Worm (Caenorhabditis elegans) whole organism, late embryonic: Measurements from ENCODE around the gene ZK662.2.
A peak's percentile ranks its signal among the peaks of the same experiment; 100 is the strongest.

Experiments used
- C08G9.2 ChIP-seq: sonication (generic microtip); optimal IDR thresholded peaks from 2 replicates; lab custom pipeline; 2016; ENCODE audit warnings: mild to moderate bottlenecking, missing genetic modification characterization, moderate library complexity, missing compliant biosample characterization
- C38D4.7 ChIP-seq: fragments of 200-800 bp; sonication (Bioruptor generic); optimal IDR thresholded peaks from 2 replicates; lab custom pipeline; 2018; ENCODE audit warnings: mild to moderate bottlenecking, missing genetic modification characterization, moderate library complexity, missing compliant biosample characterization
- K02D7.2 ChIP-seq: sonication (generic microtip); optimal IDR thresholded peaks from 2 replicates; lab custom pipeline; 2017; ENCODE audit warnings: mild to moderate bottlenecking, missing genetic modification characterization, missing compliant biosample characterization
- K09A11.1 ChIP-seq: sonication (generic microtip); optimal IDR thresholded peaks from 2 replicates; lab custom pipeline; 2017; ENCODE audit warnings: antibody characterized with exemption, mild to moderate bottlenecking, missing genetic modification characterization, missing compliant biosample characterization; ENCODE audit not compliant: insufficient read depth
- Y22D7AL.16 ChIP-seq: sonication (generic microtip); optimal IDR thresholded peaks from 2 replicates; lab custom pipeline; 2016; ENCODE audit warnings: missing genetic modification characterization, missing compliant biosample characterization
- ama-1 ChIP-seq: fragments of 150-350 bp; optimal IDR thresholded peaks from 2 replicates; lab custom pipeline; 2014
- ceh-14 ChIP-seq: sonication (generic microtip); optimal IDR thresholded peaks from 2 replicates; lab custom pipeline; 2016; ENCODE audit warnings: missing genotype, missing genetic modification characterization, missing compliant biosample characterization
- ceh-18 ChIP-seq: sonication (generic microtip); optimal IDR thresholded peaks from 2 replicates; lab custom pipeline; 2016; ENCODE audit warnings: missing genetic modification characterization, missing compliant biosample characterization
- ceh-19 ChIP-seq: fragments of 200-800 bp; sonication (Bioruptor generic); optimal IDR thresholded peaks from 2 replicates; lab custom pipeline; 2018; ENCODE audit warnings: mild to moderate bottlenecking, missing genetic modification characterization, missing compliant biosample characterization
- ceh-2 ChIP-seq: sonication (generic microtip); optimal IDR thresholded peaks from 2 replicates; lab custom pipeline; 2016; ENCODE audit warnings: missing genotype, missing genetic modification characterization, missing compliant biosample characterization
- ceh-30 ChIP-seq: fragments of 150-350 bp; optimal IDR thresholded peaks from 2 replicates; lab custom pipeline; 2014; ENCODE audit warnings: missing biosample characterization, missing genetic modification characterization
- ceh-31 ChIP-seq: sonication (generic microtip); optimal IDR thresholded peaks from 2 replicates; lab custom pipeline; 2016; ENCODE audit warnings: missing genetic modification characterization, missing compliant biosample characterization
- ceh-45 ChIP-seq: fragments of 200-800 bp; sonication (Bioruptor generic); IDR thresholded peaks from 2 replicates; pipeline ENCODE4 v1.3.6; 2022; ENCODE audit warnings: missing genetic modification reagents, missing genetic modification characterization, missing compliant biosample characterization
- ceh-48 ChIP-seq: sonication (generic microtip); optimal IDR thresholded peaks from 2 replicates; lab custom pipeline; 2016; ENCODE audit warnings: missing genetic modification characterization, inconsistent platforms, missing compliant biosample characterization
- ceh-6 ChIP-seq: fragments of 200-800 bp; sonication (Bioruptor generic); optimal IDR thresholded peaks from 2 replicates; lab custom pipeline; 2018; ENCODE audit warnings: mild to moderate bottlenecking, missing genetic modification characterization, missing compliant biosample characterization
- ceh-9 ChIP-seq: sonication (generic microtip); optimal IDR thresholded peaks from 2 replicates; lab custom pipeline; 2016; ENCODE audit warnings: mild to moderate bottlenecking, missing genetic modification characterization, inconsistent platforms, missing compliant biosample characterization
- che-1 ChIP-seq: sonication (generic microtip); optimal IDR thresholded peaks from 2 replicates; lab custom pipeline; 2016; ENCODE audit warnings: mild to moderate bottlenecking, missing genetic modification characterization, missing compliant biosample characterization
- elt-2 ChIP-seq: sonication (generic microtip); optimal IDR thresholded peaks from 2 replicates; lab custom pipeline; 2016; ENCODE audit warnings: missing genetic modification reagents, missing genetic modification characterization, missing compliant biosample characterization
- eyg-1 ChIP-seq: sonication (generic microtip); optimal IDR thresholded peaks from 2 replicates; lab custom pipeline; 2016; ENCODE audit warnings: missing genotype, missing genetic modification characterization, missing compliant biosample characterization
- fax-1 ChIP-seq: sonication (generic microtip); optimal IDR thresholded peaks from 2 replicates; lab custom pipeline; 2016; ENCODE audit warnings: missing genotype, missing genetic modification characterization, missing compliant biosample characterization
- fkh-10 ChIP-seq: fragments of 150-350 bp; optimal IDR thresholded peaks from 2 replicates; lab custom pipeline; 2014; ENCODE audit warnings: missing biosample characterization, missing genetic modification reagents, missing genetic modification characterization
- gmeb-2 ChIP-seq: sonication (generic microtip); optimal IDR thresholded peaks from 2 replicates; lab custom pipeline; 2016; ENCODE audit warnings: missing genetic modification characterization, inconsistent platforms, missing compliant biosample characterization
- hlh-13 ChIP-seq: fragments of 200-800 bp; sonication (Bioruptor generic); optimal IDR thresholded peaks from 2 replicates; lab custom pipeline; 2018; ENCODE audit warnings: mild to moderate bottlenecking, missing genetic modification characterization, missing compliant biosample characterization
- hlh-15 ChIP-seq: sonication (generic microtip); optimal IDR thresholded peaks from 2 replicates; lab custom pipeline; 2016; ENCODE audit warnings: missing genetic modification characterization, missing compliant biosample characterization
- hlh-6 ChIP-seq: sonication (generic microtip); optimal IDR thresholded peaks from 2 replicates; lab custom pipeline; 2016; ENCODE audit warnings: missing genotype, missing genetic modification characterization, missing compliant biosample characterization
- hlh-8 ChIP-seq: sonication (generic microtip); optimal IDR thresholded peaks from 2 replicates; lab custom pipeline; 2016; ENCODE audit warnings: missing genotype, missing genetic modification characterization, missing compliant biosample characterization
- lim-6 ChIP-seq: sonication (generic microtip); optimal IDR thresholded peaks from 2 replicates; lab custom pipeline; 2016; ENCODE audit warnings: missing genetic modification characterization, missing compliant biosample characterization
- lin-11 ChIP-seq: fragments of 200-800 bp; sonication (Bioruptor generic); optimal IDR thresholded peaks from 2 replicates; lab custom pipeline; 2018; ENCODE audit warnings: mild to moderate bottlenecking, missing genetic modification characterization, missing compliant biosample characterization
- mec-3 ChIP-seq: sonication (generic microtip); optimal IDR thresholded peaks from 2 replicates; lab custom pipeline; 2016; ENCODE audit warnings: borderline replicate concordance, missing genetic modification characterization, missing compliant biosample characterization
- nfya-1 ChIP-seq: sonication (generic microtip); optimal IDR thresholded peaks from 2 replicates; lab custom pipeline; 2017; ENCODE audit warnings: missing genetic modification characterization, mild to moderate bottlenecking, missing compliant biosample characterization, antibody characterized with exemption, moderate library complexity
- npax-4 ChIP-seq: sonication (generic microtip); optimal IDR thresholded peaks from 2 replicates; lab custom pipeline; 2016; ENCODE audit warnings: missing genetic modification characterization, missing compliant biosample characterization
- pag-3 ChIP-seq: sonication (generic microtip); optimal IDR thresholded peaks from 2 replicates; lab custom pipeline; 2016; ENCODE audit warnings: missing compliant biosample characterization, missing genetic modification characterization, borderline replicate concordance
- pat-9 ChIP-seq: fragments of 200-800 bp; sonication (Bioruptor generic); optimal IDR thresholded peaks from 2 replicates; lab custom pipeline; 2018; ENCODE audit warnings: mild to moderate bottlenecking, missing genetic modification characterization, moderate library complexity, missing compliant biosample characterization
- pha-2 ChIP-seq: sonication (generic microtip); optimal IDR thresholded peaks from 2 replicates; lab custom pipeline; 2017; ENCODE audit warnings: mild to moderate bottlenecking, missing genetic modification characterization, missing compliant biosample characterization
- pha-4 ChIP-seq: fragments of 150-350 bp; optimal IDR thresholded peaks from 2 replicates; lab custom pipeline; 2018; ENCODE audit warnings: missing biosample characterization, missing genetic modification reagents, missing genetic modification characterization
- ref-2 ChIP-seq: sonication (generic microtip); optimal IDR thresholded peaks from 2 replicates; lab custom pipeline; 2016; ENCODE audit warnings: missing genetic modification characterization, missing compliant biosample characterization
- rnt-1 ChIP-seq: sonication (generic microtip); optimal IDR thresholded peaks from 2 replicates; lab custom pipeline; 2016; ENCODE audit warnings: missing genetic modification characterization, missing compliant biosample characterization
- sdc-2 ChIP-seq: sonication (generic microtip); optimal IDR thresholded peaks from 2 replicates; lab custom pipeline; 2016; ENCODE audit warnings: missing genotype, missing genetic modification characterization, missing compliant biosample characterization
- sox-2 ChIP-seq: fragments of 200-800 bp; sonication (Bioruptor generic); IDR thresholded peaks from 2 replicates; pipeline ENCODE4 v1.3.6; 2022; ENCODE audit warnings: missing genetic modification reagents, missing genetic modification characterization, missing compliant biosample characterization
- sox-4 ChIP-seq: sonication (generic microtip); optimal IDR thresholded peaks from 2 replicates; lab custom pipeline; 2017; ENCODE audit warnings: mild to moderate bottlenecking, missing genetic modification characterization, inconsistent platforms, missing compliant biosample characterization
- syd-9 ChIP-seq: sonication (generic microtip); optimal IDR thresholded peaks from 2 replicates; lab custom pipeline; 2016; ENCODE audit warnings: mild to moderate bottlenecking, missing genetic modification characterization, moderate library complexity, missing compliant biosample characterization
- tbx-2 ChIP-seq: sonication (generic microtip); optimal IDR thresholded peaks from 2 replicates; lab custom pipeline; 2016; ENCODE audit warnings: missing genetic modification characterization, missing compliant biosample characterization
- tbx-7 ChIP-seq: sonication (generic microtip); optimal IDR thresholded peaks from 2 replicates; lab custom pipeline; 2016; ENCODE audit warnings: missing genotype, missing genetic modification characterization, missing compliant biosample characterization
- ttx-3 ChIP-seq: sonication (generic microtip); optimal IDR thresholded peaks from 2 replicates; lab custom pipeline; 2016; ENCODE audit warnings: missing genetic modification reagents, missing genetic modification characterization, missing compliant biosample characterization
- unc-3 ChIP-seq, 2 experiments: fragments of 200-800 bp in 1 of 2; sonication (Bioruptor generic) in 1 of 2; sonication (generic microtip) in 1 of 2; conservative IDR thresholded peaks in 1 of 2; optimal IDR thresholded peaks in 1 of 2; 2 replicates each; pipeline versions ENCODE4 v1.3.6 to Lab custom; 2016 to 2022; ENCODE audit warnings: missing compliant biosample characterization in 2 of 2, missing genetic modification characterization in 2 of 2, missing genetic modification reagents in 1 of 2
- unc-42 ChIP-seq: sonication (generic microtip); optimal IDR thresholded peaks from 2 replicates; lab custom pipeline; 2016; ENCODE audit warnings: missing genotype, missing genetic modification characterization, missing compliant biosample characterization
- unc-55 ChIP-seq: sonication (generic microtip); optimal IDR thresholded peaks from 2 replicates; lab custom pipeline; 2017; ENCODE audit warnings: missing biosample characterization, missing genetic modification reagents, missing genetic modification characterization
- unc-86 ChIP-seq: sonication (generic microtip); optimal IDR thresholded peaks from 2 replicates; lab custom pipeline; 2016; ENCODE audit warnings: missing genetic modification characterization, missing compliant biosample characterization
- zip-5 ChIP-seq: sonication (generic microtip); optimal IDR thresholded peaks from 2 replicates; lab custom pipeline; 2016; ENCODE audit warnings: missing genetic modification characterization, missing compliant biosample characterization
- ztf-16 ChIP-seq: sonication (generic microtip); optimal IDR thresholded peaks from 2 replicates; lab custom pipeline; 2017; ENCODE audit warnings: missing genetic modification characterization, missing compliant biosample characterization

The ZK662.2 gene

DNA sequence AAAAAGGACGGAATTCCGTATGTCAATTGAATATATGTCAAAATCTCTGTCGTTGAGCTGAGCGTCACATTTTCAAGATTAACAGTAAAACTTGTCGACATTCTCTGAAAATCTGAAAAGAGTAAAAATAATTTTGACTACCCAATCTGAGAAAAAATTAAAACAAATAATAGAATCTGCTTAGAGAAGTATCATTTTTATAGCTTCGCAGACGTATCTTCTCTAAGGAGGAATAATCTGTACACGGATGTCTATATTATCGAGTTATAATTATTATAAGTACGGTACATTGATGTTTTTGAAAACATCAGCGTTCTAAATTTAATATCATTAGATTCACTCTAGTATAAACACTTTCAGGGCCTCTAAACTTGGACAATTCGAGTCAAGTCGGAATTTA, 44.0 kb downstream of the ZK662.2 start, which contains the start of gene srg-64:
Gene srg-64 (minus strand): TSS at position 101 of the 400 bp plus-strand sequence.
- TF ChIP-seq pha-4, result no peak
- no peak for TF ChIP-seq ceh-18
- no peak for TF ChIP-seq sox-2 (GFP tag; lab: Robert Waterston, UW)
- TF ChIP-seq C08G9.2 (tag; lab: Kevin White, UChicago), result no peak

ce11 chrX:15741852-15742251, 45.4 kb downstream of the ZK662.2 start:
- TF ChIP-seq ceh-9 (tag; lab: Kevin White, UChicago) (peak; percentile 67), sox-4 (peak; percentile 91), zip-5 (tag; lab: Kevin White, UChicago) (peak; percentile 69), syd-9 (tag; lab: Kevin White, UChicago) (peak; percentile 77), elt-2 (tag; lab: Kevin White, UChicago) (peak; percentile 90), hlh-6 (tag; lab: Kevin White, UChicago) (peak; percentile 90), ttx-3 (tag; lab: Kevin White, UChicago) (peak; percentile 88), sdc-2 (peak; percentile 95), fkh-10 (GFP tag; lab: Kevin White, UChicago) (peak; percentile 65), hlh-15 (tag; lab: Kevin White, UChicago) (peak; percentile 74), hlh-8 (tag; lab: Kevin White, UChicago) (peak; percentile 77), mec-3 (no peak), lim-6 (tag; lab: Kevin White, UChicago) (peak; percentile 37), ceh-30 (peak; percentile 39), che-1 (peak; percentile 91), ceh-2 (peak; percentile 79), eyg-1 (tag; lab: Kevin White, UChicago) (peak; percentile 86), unc-42 (tag; lab: Kevin White, UChicago) (peak; percentile 18), ceh-14 (tag; lab: Kevin White, UChicago) (peak; percentile 84), pha-2 (tag; lab: Kevin White, UChicago) (peak; percentile 82), gmeb-2 (tag; lab: Kevin White, UChicago) (peak; percentile 90), nfya-1 (tag; lab: Kevin White, UChicago) (peak; percentile 74), hlh-13 (GFP tag; lab: Kevin White, UChicago) (peak; percentile 71), unc-55 (GFP tag; lab: Kevin White, UChicago) (no peak), unc-3 (GFP tag; conservative IDR thresholded peaks at IDR 0.05; lab: Robert Waterston, UW) (peak; percentile 92), unc-3 (tag; optimal IDR thresholded peaks at IDR 0.05; lab: Kevin White, UChicago) (peak; percentile 88), K02D7.2 (tag; lab: Kevin White, UChicago) (peak; percentile 86), ceh-45 (peak; percentile 93), K09A11.1 (tag; lab: Kevin White, UChicago) (peak; percentile 28), pag-3 (tag; lab: Kevin White, UChicago) (peak; percentile 53), ztf-16 (tag; lab: Kevin White, UChicago) (peak; percentile 92), ama-1 (lab: Kevin White, UChicago) (no peak), sox-2 (GFP tag; lab: Robert Waterston, UW) (peak; percentile 90), ceh-31 (tag; lab: Kevin White, UChicago) (peak; percentile 81), lin-11 (peak; percentile 83), ref-2 (tag; lab: Kevin White, UChicago) (peak; percentile 88), tbx-2 (peak; percentile 86), Y22D7AL.16 (tag; lab: Kevin White, UChicago) (peak; percentile 86), pat-9 (tag; lab: Kevin White, UChicago) (peak; percentile 86), C38D4.7 (GFP tag; lab: Kevin White, UChicago) (peak; percentile 85), fax-1 (tag; lab: Kevin White, UChicago) (peak; percentile 80), ceh-48 (tag; lab: Kevin White, UChicago) (peak; percentile 78), unc-86 (tag; lab: Kevin White, UChicago) (peak; percentile 79), pha-4 (no peak), ceh-6 (peak; percentile 85), tbx-7 (tag; lab: Kevin White, UChicago) (peak; percentile 23), rnt-1 (tag; lab: Kevin White, UChicago) (peak; percentile 80), ceh-19 (peak; percentile 91), npax-4 (peak; percentile 77)
